Worm (Caenorhabditis elegans) whole organism, young adult: ENCODE measurements around the gene scrm-5.
A peak's percentile ranks its signal among the peaks of the same experiment; 100 is the strongest.

Source experiments
- B0019.2 ChIP-seq: fragments of 200-800 bp; sonication (Bioruptor generic); conservative IDR thresholded peaks from 2 replicates; pipeline ENCODE4 v1.3.6; 2022; ENCODE audit warnings: missing genetic modification reagents, missing genetic modification characterization, missing compliant biosample characterization
- B0261.1 ChIP-seq: sonication (generic microtip); optimal IDR thresholded peaks from 2 replicates; lab custom pipeline; 2016; ENCODE audit warnings: mild to moderate bottlenecking, missing genetic modification characterization, moderate library complexity, missing compliant biosample characterization
- C06A6.2 ChIP-seq: fragments of 200-800 bp; sonication (Bioruptor generic); conservative IDR thresholded peaks from 2 replicates; pipeline ENCODE4 v1.3.6; 2022; ENCODE audit warnings: missing genetic modification characterization, missing compliant biosample characterization
- C17E4.6 ChIP-seq: fragments of 200-800 bp; sonication (Bioruptor generic); IDR thresholded peaks from 2 replicates; pipeline ENCODE4 v1.3.6; 2022; ENCODE audit warnings: missing genetic modification reagents, missing genetic modification characterization, missing compliant biosample characterization
- F22D6.2 ChIP-seq: sonication (generic microtip); optimal IDR thresholded peaks from 2 replicates; lab custom pipeline; 2016; ENCODE audit warnings: mild to moderate bottlenecking, missing genetic modification characterization, missing compliant biosample characterization
- F33H1.4 ChIP-seq: fragments of 200-800 bp; sonication (Bioruptor generic); IDR thresholded peaks from 2 replicates; pipeline ENCODE4 v1.3.6; 2022; ENCODE audit warnings: missing genetic modification reagents, missing genetic modification characterization, missing compliant biosample characterization
- F39B2.1 ChIP-seq: fragments of 200-800 bp; sonication (Bioruptor generic); IDR thresholded peaks from 2 replicates; pipeline ENCODE4 v1.3.6; 2022; ENCODE audit warnings: missing genetic modification reagents, missing genetic modification characterization, missing compliant biosample characterization
- F49E8.2 ChIP-seq: sonication (generic microtip); optimal IDR thresholded peaks from 3 replicates; lab custom pipeline; 2017; ENCODE audit warnings: missing genetic modification characterization, mild to moderate bottlenecking, missing compliant biosample characterization, antibody characterized with exemption, moderate library complexity; ENCODE audit not compliant: insufficient read depth
- F52B5.7 ChIP-seq: sonication (generic microtip); optimal IDR thresholded peaks from 2 replicates; lab custom pipeline; 2016; ENCODE audit warnings: mild to moderate bottlenecking, missing genetic modification characterization, missing compliant biosample characterization
- K11D2.4 ChIP-seq: fragments of 200-800 bp; sonication (Bioruptor generic); IDR thresholded peaks from 2 replicates; pipeline ENCODE4 v1.3.6; 2022; ENCODE audit warnings: missing genetic modification reagents, missing genetic modification characterization, missing compliant biosample characterization
- K12H6.12 ChIP-seq: fragments of 200-800 bp; sonication (Bioruptor generic); optimal IDR thresholded peaks from 2 replicates; lab custom pipeline; 2018; ENCODE audit warnings: mild to moderate bottlenecking, missing genetic modification characterization, missing compliant biosample characterization
- Y56A3A.18 ChIP-seq: fragments of 200-800 bp; sonication (Bioruptor generic); IDR thresholded peaks from 2 replicates; pipeline ENCODE4 v1.3.6; 2022; ENCODE audit warnings: missing genetic modification reagents, missing genetic modification characterization, missing compliant biosample characterization
- Y79H2A.3 ChIP-seq: fragments of 200-800 bp; sonication (Bioruptor generic); conservative IDR thresholded peaks from 2 replicates; pipeline ENCODE4 v1.3.6; 2022; ENCODE audit warnings: missing genetic modification reagents, missing genetic modification characterization, missing compliant biosample characterization
- ZK185.1 ChIP-seq: sonication (generic microtip); optimal IDR thresholded peaks from 2 replicates; lab custom pipeline; 2016; ENCODE audit warnings: mild to moderate bottlenecking, missing genetic modification characterization, missing compliant biosample characterization; ENCODE audit not compliant: poor library complexity, severe bottlenecking
- ama-1 ChIP-seq, 3 experiments: fragments of 150-350 bp in 1 of 3; sonication (generic microtip) in 2 of 3; optimal IDR thresholded peaks; 2 replicates each; lab custom pipeline; 2014 to 2018; ENCODE audit warnings: missing biosample characterization in 2 of 3, missing genetic modification characterization in 2 of 3, missing genetic modification reagents in 2 of 3
- aptf-2 ChIP-seq: fragments of 200-800 bp; sonication (Bioruptor generic); conservative IDR thresholded peaks from 2 replicates; pipeline ENCODE4 v1.3.6; 2022; ENCODE audit warnings: missing genetic modification reagents, missing genetic modification characterization, missing compliant biosample characterization
- attf-3 ChIP-seq: fragments of 200-800 bp; sonication (Bioruptor generic); conservative IDR thresholded peaks from 2 replicates; pipeline ENCODE4 v1.3.6; 2022; ENCODE audit warnings: missing genetic modification reagents, missing genetic modification characterization, missing compliant biosample characterization
- cebp-1 ChIP-seq, 2 experiments: fragments of 200-800 bp in 1 of 2; sonication (Bioruptor generic) in 1 of 2; sonication (generic microtip) in 1 of 2; IDR thresholded peaks in 1 of 2; optimal IDR thresholded peaks in 1 of 2; 2 replicates each; pipeline versions ENCODE4 v1.3.6 to Lab custom; 2017 to 2022; ENCODE audit warnings: missing compliant biosample characterization in 2 of 2, missing genetic modification characterization in 2 of 2, mild to moderate bottlenecking in 1 of 2, missing genetic modification reagents in 1 of 2, moderate library complexity in 1 of 2
- ceh-27 ChIP-seq: fragments of 200-800 bp; sonication (Bioruptor generic); optimal IDR thresholded peaks from 2 replicates; lab custom pipeline; 2018; ENCODE audit warnings: mild to moderate bottlenecking, missing genetic modification characterization, moderate library complexity, missing compliant biosample characterization
- ceh-40 ChIP-seq: fragments of 200-800 bp; sonication (Bioruptor generic); IDR thresholded peaks from 2 replicates; pipeline ENCODE4 v1.3.6; 2022; ENCODE audit warnings: missing genetic modification characterization, missing compliant biosample characterization
- ceh-79 ChIP-seq: sonication (generic microtip); optimal IDR thresholded peaks from 2 replicates; lab custom pipeline; 2017; ENCODE audit warnings: mild to moderate bottlenecking, missing genetic modification characterization, missing compliant biosample characterization
- dox-1 ChIP-seq: fragments of 200-800 bp; sonication (Bioruptor generic); IDR thresholded peaks from 2 replicates; pipeline ENCODE4 v1.3.6; 2022; ENCODE audit warnings: missing genetic modification reagents, missing genetic modification characterization, missing compliant biosample characterization
- dpff-1 ChIP-seq: sonication (generic microtip); optimal IDR thresholded peaks from 2 replicates; lab custom pipeline; 2017; ENCODE audit warnings: mild to moderate bottlenecking, missing genetic modification characterization, missing compliant biosample characterization
- dpl-1 ChIP-seq: fragments of 150-350 bp; optimal IDR thresholded peaks from 2 replicates; lab custom pipeline; 2014; ENCODE audit warnings: missing biosample characterization, missing genetic modification reagents, missing genetic modification characterization
- egl-18 ChIP-seq: fragments of 200-800 bp; sonication (Bioruptor generic); IDR thresholded peaks from 2 replicates; pipeline ENCODE4 v1.3.6; 2022; ENCODE audit warnings: missing genetic modification reagents, missing genetic modification characterization, missing compliant biosample characterization
- gei-17 ChIP-seq: fragments of 200-800 bp; sonication (Bioruptor generic); optimal IDR thresholded peaks from 2 replicates; lab custom pipeline; 2018; ENCODE audit warnings: mild to moderate bottlenecking, missing genetic modification characterization, missing compliant biosample characterization
- him-1 ChIP-seq: sonication (generic microtip); optimal IDR thresholded peaks from 2 replicates; lab custom pipeline; 2016; ENCODE audit warnings: missing genotype, missing genetic modification reagents, missing genetic modification characterization, missing compliant biosample characterization
- hlh-26 ChIP-seq: fragments of 200-800 bp; sonication (Bioruptor generic); conservative IDR thresholded peaks from 2 replicates; pipeline ENCODE4 v1.3.6; 2022; ENCODE audit warnings: missing genetic modification reagents, missing genetic modification characterization, missing compliant biosample characterization
- hsf-1 ChIP-seq: fragments of 200-800 bp; sonication (Bioruptor generic); IDR thresholded peaks from 2 replicates; pipeline ENCODE4 v1.3.6; 2022; ENCODE audit warnings: missing genetic modification reagents, missing genetic modification characterization, missing compliant biosample characterization
- lin-54 ChIP-seq: fragments of 200-800 bp; sonication (Bioruptor generic); optimal IDR thresholded peaks from 2 replicates; lab custom pipeline; 2018; ENCODE audit warnings: mild to moderate bottlenecking, missing genetic modification characterization, missing compliant biosample characterization
- madf-6 ChIP-seq: fragments of 200-800 bp; sonication (Bioruptor generic); IDR thresholded peaks from 2 replicates; pipeline ENCODE4 v1.3.6; 2022; ENCODE audit warnings: missing genetic modification reagents, missing genetic modification characterization, missing compliant biosample characterization
- madf-8 ChIP-seq: fragments of 200-800 bp; sonication (Bioruptor generic); conservative IDR thresholded peaks from 2 replicates; pipeline ENCODE4 v1.3.6; 2022; ENCODE audit warnings: missing genetic modification reagents, missing genetic modification characterization, missing compliant biosample characterization
- mes-4 ChIP-seq: sonication (generic microtip); optimal IDR thresholded peaks from 2 replicates; lab custom pipeline; 2016; ENCODE audit warnings: missing genotype, missing genetic modification characterization, missing compliant biosample characterization
- mxl-1 ChIP-seq: sonication (generic microtip); optimal IDR thresholded peaks from 2 replicates; lab custom pipeline; 2016; ENCODE audit warnings: missing genetic modification characterization, missing compliant biosample characterization
- nhr-80 ChIP-seq: sonication (generic microtip); optimal IDR thresholded peaks from 2 replicates; lab custom pipeline; 2016; ENCODE audit warnings: missing genetic modification characterization, missing compliant biosample characterization
- pha-4 ChIP-seq: fragments of 150-350 bp; sonication (generic microtip); optimal IDR thresholded peaks from 2 replicates; lab custom pipeline; 2014; ENCODE audit warnings: missing biosample characterization, missing genetic modification reagents, missing genetic modification characterization
- rpc-1 ChIP-seq, 2 experiments: fragments of 150-350 bp in 1 of 2; sonication (generic microtip) in 1 of 2; optimal IDR thresholded peaks; 2 replicates each; lab custom pipeline; 2014 to 2018; ENCODE audit warnings: missing biosample characterization in 1 of 2, missing genetic modification characterization in 1 of 2, missing genetic modification reagents in 1 of 2, missing genotype in 1 of 2
- tbp1 ChIP-seq: fragments of 200-800 bp; sonication (Bioruptor generic); optimal IDR thresholded peaks from 2 replicates; lab custom pipeline; 2018; ENCODE audit warnings: mild to moderate bottlenecking, missing genetic modification characterization, missing compliant biosample characterization
- zim-3 ChIP-seq: sonication (generic microtip); optimal IDR thresholded peaks from 2 replicates; lab custom pipeline; 2017; ENCODE audit warnings: mild to moderate bottlenecking, missing genetic modification characterization, moderate library complexity, missing compliant biosample characterization
- ztf-25 ChIP-seq: fragments of 200-800 bp; sonication (Bioruptor generic); IDR thresholded peaks from 2 replicates; pipeline ENCODE4 v1.3.6; 2022; ENCODE audit warnings: missing genetic modification reagents, missing genetic modification characterization, missing compliant biosample characterization
- ztf-28 ChIP-seq: fragments of 200-800 bp; sonication (Bioruptor generic); IDR thresholded peaks from 2 replicates; pipeline ENCODE4 v1.3.6; 2022; ENCODE audit warnings: missing genetic modification reagents, missing genetic modification characterization, missing compliant biosample characterization

Gene scrm-5

ce11 chrIV:4172242-4172641 lies 10.0 kb downstream of the scrm-5 start:
- TF ChIP-seq B0019.2 (no peak), egl-18 (GFP tag; lab: Robert Waterston, UW) (no peak), F22D6.2 (tag; lab: Kevin White, UChicago) (no peak), C17E4.6 (GFP tag; lab: Robert Waterston, UW) (no peak), ztf-28 (GFP tag; lab: Robert Waterston, UW) (no peak), K11D2.4 (no peak), ceh-79 (tag; lab: Kevin White, UChicago) (no peak), zim-3 (tag; lab: Kevin White, UChicago) (no peak), dpl-1 (GFP tag; lab: Kevin White, UChicago) (no peak), F39B2.1 (GFP tag; lab: Robert Waterston, UW) (no peak), tbp1 (no peak)

ce11 chrIV:4173789-4174188 lies 11.6 kb downstream of the scrm-5 start, which contains the start of gene rnp-3:
Gene rnp-3 (plus strand): TSS chrIV:4174089.
- TF ChIP-seq mxl-1 = no peak

- TF ChIP-seq him-1 (tag; lab: Kevin White, UChicago) (no peak), ceh-27 (GFP tag; lab: Kevin White, UChicago) (no peak), ama-1 (optimal IDR thresholded peaks at IDR 0.05; lab: Kevin White, UChicago) (no peak), ama-1 (GFP tag; optimal IDR thresholded peaks at IDR 0.05; lab: Kevin White, UChicago) (no peak), F52B5.7 (tag; lab: Kevin White, UChicago) (no peak), Y79H2A.3 (no peak), Y56A3A.18 (no peak), madf-6 (GFP tag; lab: Robert Waterston, UW) (no peak), rpc-1 (optimal IDR thresholded peaks at IDR 0.05; lab: Kevin White, UChicago) (no peak), rpc-1 (tag; optimal IDR thresholded peaks at IDR 0.05; lab: Kevin White, UChicago) (no peak), hsf-1 (GFP tag; lab: Robert Waterston, UW) (no peak), dpff-1 (tag; lab: Kevin White, UChicago) (no peak), gei-17 (no peak), aptf-2 (GFP tag; lab: Robert Waterston, UW) (no peak), egl-18 (GFP tag; lab: Robert Waterston, UW) (no peak), ceh-40 (no peak)
- TF ChIP-seq, all 124 proteins: peak for 0
These were observed 13.9 kb downstream of the scrm-5 start, which contains the start of gene dnj-15 for ce11 chrIV:4176088-4176487. Gene dnj-15 (plus strand): TSS chrIV:4176388.

ce11 chrIV:4176659-4177058 lies 14.4 kb downstream of the scrm-5 start:
- TF ChIP-seq aptf-2 (GFP tag; lab: Robert Waterston, UW) = no peak
- TF ChIP-seq Y56A3A.18 = no peak
- TF ChIP-seq hlh-26 (GFP tag; lab: Robert Waterston, UW) = no peak
- TF ChIP-seq egl-18 (GFP tag; lab: Robert Waterston, UW) = no peak
- peak; percentile 30; the same call in 1 of the 2 replicates for TF ChIP-seq madf-6 (GFP tag; lab: Robert Waterston, UW)
- TF ChIP-seq cebp-1 (GFP tag; IDR thresholded peaks at IDR 0.05; lab: Robert Waterston, UW) = no peak
- no peak for TF ChIP-seq cebp-1 (tag; optimal IDR thresholded peaks at IDR 0.05; lab: Kevin White, UChicago)
- no peak for TF ChIP-seq ztf-25 (GFP tag; lab: Robert Waterston, UW)
- TF ChIP-seq him-1 (tag; lab: Kevin White, UChicago) = no peak
- TF ChIP-seq ama-1 (optimal IDR thresholded peaks at IDR 0.05; lab: Kevin White, UChicago) = no peak
- no peak for TF ChIP-seq ama-1 (GFP tag; optimal IDR thresholded peaks at IDR 0.05; lab: Kevin White, UChicago)
- 0 out of 2 replicates have a peak, but pooled peaks have one; percentile 36 for TF ChIP-seq dox-1 (GFP tag; lab: Robert Waterston, UW)
- peak; percentile 83 for TF ChIP-seq lin-54 (GFP tag; lab: Kevin White, UChicago)
- no peak for TF ChIP-seq nhr-80 (tag; lab: Kevin White, UChicago)
- TF ChIP-seq attf-3 (GFP tag; lab: Robert Waterston, UW) = peak; percentile 90
- no peak for TF ChIP-seq K11D2.4
- TF ChIP-seq ceh-40 = no peak
- TF ChIP-seq pha-4 (tag; lab: Kevin White, UChicago) = no peak
- no peak for TF ChIP-seq madf-8 (GFP tag; lab: Robert Waterston, UW)
- no peak for TF ChIP-seq mes-4 (tag; lab: Kevin White, UChicago)
- TF ChIP-seq ZK185.1 (tag; lab: Kevin White, UChicago) = no peak
- no peak for TF ChIP-seq F33H1.4 (GFP tag; lab: Robert Waterston, UW)
- no peak for TF ChIP-seq F39B2.1 (GFP tag; lab: Robert Waterston, UW)
- no peak for TF ChIP-seq B0261.1 (tag; lab: Kevin White, UChicago)
- TF ChIP-seq F49E8.2 = peak; percentile 50
- TF ChIP-seq K12H6.12 (tag; lab: Kevin White, UChicago) = no peak
- TF ChIP-seq mxl-1 = no peak
- TF ChIP-seq C06A6.2 (GFP tag; lab: Robert Waterston, UW) = no peak
